Worm (Caenorhabditis elegans): ENCODE results near the gene lact-1.
A peak's percentile ranks its signal among the peaks of the same experiment; 100 is the strongest.

lact-1 gene

DNA sequence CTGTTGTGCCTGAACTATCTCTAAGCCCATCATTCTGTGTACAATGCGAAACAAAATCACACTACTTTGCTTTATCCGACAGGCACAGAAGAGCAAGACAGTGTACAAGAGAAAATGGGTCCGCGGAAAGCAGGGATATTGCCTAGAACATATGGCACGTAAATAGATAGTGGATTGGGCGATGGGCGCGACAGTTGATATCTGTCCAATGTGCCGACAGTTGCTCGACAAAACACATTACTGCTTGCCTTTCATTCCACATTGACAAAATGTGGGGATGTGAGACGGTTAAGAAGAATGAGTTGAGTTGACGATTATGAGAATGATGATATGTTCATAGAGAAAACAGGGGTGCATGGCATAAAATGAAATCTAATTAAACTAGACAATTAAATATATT is 35.1 kb downstream of the lact-1 start:
- TF ChIP-seq hlh-11 (tag; optimal IDR thresholded peaks at IDR 0.05) (no peak), Y48G9A.11 (GFP tag; IDR thresholded peaks at IDR 0.05) (no peak), nhr-11 (tag; optimal IDR thresholded peaks at IDR 0.05) (peak; percentile 19), daf-16 (GFP tag; optimal IDR thresholded peaks at IDR 0.05) (peak in 1 of 2 experiments; percentile 42), daf-16 (tag; optimal IDR thresholded peaks at IDR 0.05) (no peak), egl-27 (tag; optimal IDR thresholded peaks at IDR 0.05) (no peak), lir-3 (tag; optimal IDR thresholded peaks at IDR 0.05) (no peak)

DNA sequence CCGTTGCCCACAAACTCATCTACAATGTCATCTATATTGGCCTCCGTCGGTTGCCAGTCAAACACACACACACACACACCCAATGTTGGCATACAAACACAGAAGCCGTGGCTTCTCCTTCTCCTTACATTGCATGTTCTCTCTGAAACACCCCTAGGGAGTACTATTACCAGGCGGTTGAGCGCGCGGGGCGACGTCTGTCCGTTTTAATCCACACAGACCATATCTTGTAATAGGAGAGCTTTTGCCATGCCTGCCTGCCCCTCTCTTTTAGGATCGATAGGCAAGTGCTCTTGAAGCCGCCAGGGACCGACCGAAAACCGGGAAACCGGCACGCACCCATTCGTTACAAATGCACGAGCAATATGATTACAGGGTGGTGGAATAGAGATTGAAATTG is 35.7 kb downstream of the lact-1 start:
- no peak for TF ChIP-seq F49E8.2 (tag; optimal IDR thresholded peaks at IDR 0.05; ENCODE audit: borderline replicate concordance)
- no peak for TF ChIP-seq duxl-1 (tag; optimal IDR thresholded peaks at IDR 0.05; ENCODE audit: poor library complexity)
- peak; percentile 28; the same call in 1 of the 2 replicates for TF ChIP-seq hmg-1.1 (GFP tag; IDR thresholded peaks at IDR 0.05)
- TF ChIP-seq nhr-25 (tag; optimal IDR thresholded peaks at IDR 0.05; ENCODE audit: borderline replicate concordance, insufficient read depth): no peak
- peak; percentile 16 for TF ChIP-seq aha-1 (tag)
- TF ChIP-seq ceh-62 (tag; optimal IDR thresholded peaks at IDR 0.05): no peak
- no peak for TF ChIP-seq nhr-111 (GFP tag; optimal IDR thresholded peaks at IDR 0.05)
- TF ChIP-seq unc-62 (GFP tag; optimal IDR thresholded peaks at IDR 0.05 in 1 of 2): no peak
- TF ChIP-seq unc-62 (tag; optimal IDR thresholded peaks at IDR 0.05): no peak
- TF ChIP-seq ztf-11 (tag; optimal IDR thresholded peaks at IDR 0.05): no peak
- no peak for TF ChIP-seq nhr-6 (tag; optimal IDR thresholded peaks at IDR 0.05)
- TF ChIP-seq hlh-30 (tag; optimal IDR thresholded peaks at IDR 0.05; ENCODE audit: insufficient read depth): peak; percentile 1
- no peak for TF ChIP-seq daf-19 (GFP tag; conservative IDR thresholded peaks at IDR 0.05)
- TF ChIP-seq egl-27 (tag; optimal IDR thresholded peaks at IDR 0.05): no peak
- TF ChIP-seq Y105C5A.15 (GFP tag; IDR thresholded peaks at IDR 0.05): no peak
- no peak for TF ChIP-seq nhr-41 (GFP tag; IDR thresholded peaks at IDR 0.05)
- no peak for TF ChIP-seq spr-1 (tag; optimal IDR thresholded peaks at IDR 0.05)
- no peak for TF ChIP-seq ceh-82 (tag; optimal IDR thresholded peaks at IDR 0.05)
- no peak for TF ChIP-seq nhr-237 (tag; optimal IDR thresholded peaks at IDR 0.05)
- peak; percentile 25; the same call in 1 of the 2 replicates for TF ChIP-seq set-16 (GFP tag; IDR thresholded peaks at IDR 0.05)
- no peak for TF ChIP-seq ctbp-1 (GFP tag; IDR thresholded peaks at IDR 0.05)

DNA sequence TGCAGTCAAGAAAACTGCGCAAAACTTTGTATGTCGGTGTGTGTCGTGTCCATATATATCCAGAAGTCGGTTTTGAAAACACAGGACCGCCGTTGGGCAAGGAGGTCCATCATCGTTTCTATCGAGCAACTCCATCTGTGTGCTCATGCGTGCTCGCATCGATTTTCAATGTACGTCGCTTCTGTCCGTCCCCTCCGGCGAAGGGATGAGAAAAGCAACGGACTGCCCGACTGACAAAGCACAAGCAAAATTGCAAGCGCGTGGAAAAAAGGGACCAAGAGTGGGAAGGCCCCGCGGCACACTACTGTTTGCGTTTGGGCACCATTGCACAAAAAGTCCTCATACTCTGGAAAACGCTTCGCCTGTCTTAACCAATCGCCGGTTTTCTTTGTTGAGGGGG is 37.8 kb downstream of the lact-1 start:
- TF ChIP-seq skn-1 (tag; optimal IDR thresholded peaks at IDR 0.05) (no peak), Y75B8A.6 (GFP tag; IDR thresholded peaks at IDR 0.05) (no peak), egl-43 (GFP tag; IDR thresholded peaks at IDR 0.05) (no peak), nhr-77 (tag; optimal IDR thresholded peaks at IDR 0.05) (no peak), daf-8 (GFP tag; IDR thresholded peaks at IDR 0.05) (no peak), rbr-2 (tag; optimal IDR thresholded peaks at IDR 0.05) (no peak), hlh-30 (tag; optimal IDR thresholded peaks at IDR 0.05; ENCODE audit: insufficient read depth) (peak; percentile 5), nhr-76 (tag; optimal IDR thresholded peaks at IDR 0.05) (no peak), daf-16 (GFP tag; optimal IDR thresholded peaks at IDR 0.05) (no peak), daf-16 (tag; optimal IDR thresholded peaks at IDR 0.05) (no peak), dmd-6 (GFP tag; IDR thresholded peaks at IDR 0.05) (no peak), aha-1 (tag) (peak; percentile 29), T26A8.4 (GFP tag; IDR thresholded peaks at IDR 0.05) (no peak), vab-7 (GFP tag; IDR thresholded peaks at IDR 0.05) (no peak), nhr-41 (GFP tag; IDR thresholded peaks at IDR 0.05) (no peak), fkh-10 (GFP tag; optimal IDR thresholded peaks at IDR 0.05) (peak; percentile 10), F10B5.3 (tag; optimal IDR thresholded peaks at IDR 0.05) (no peak), unc-62 (GFP tag; optimal IDR thresholded peaks at IDR 0.05 in 1 of 2) (no peak), unc-62 (tag; optimal IDR thresholded peaks at IDR 0.05) (no peak), lin-38 (GFP tag; IDR thresholded peaks at IDR 0.05) (no peak), F44E2.7 (GFP tag; IDR thresholded peaks at IDR 0.05) (no peak), saeg-2 (GFP tag; IDR thresholded peaks at IDR 0.05) (no peak), pha-4 (GFP tag; IDR thresholded peaks at IDR 0.05) (no peak), pha-4 (tag; optimal IDR thresholded peaks at IDR 0.05) (no peak), hmg-1.1 (GFP tag; IDR thresholded peaks at IDR 0.05) (peak; percentile 48), mes-2 (tag; optimal IDR thresholded peaks at IDR 0.05; ENCODE audit: poor library complexity, severe bottlenecking) (no peak), mxl-3 (GFP tag; optimal IDR thresholded peaks at IDR 0.05) (no peak), unc-39 (tag; optimal IDR thresholded peaks at IDR 0.05) (no peak), dmd-9 (GFP tag; IDR thresholded peaks at IDR 0.05) (0 out of 2 replicates have a peak, but pooled peaks have one; percentile 6), lin-29 (GFP tag; IDR thresholded peaks at IDR 0.05) (no peak), nhr-28 (tag; optimal IDR thresholded peaks at IDR 0.05) (no peak)
